Fruit fly (Drosophila melanogaster) whole organism, pupa: ENCODE data around the gene PIG-H.
"Not testable (repeated sequence)": the region's sequence is repeated elsewhere in the genome, so short reads cannot be mapped to it uniquely, and the experiment has no call there.

Experiments
- CG10348 ChIP-seq: fragments of 200-800 bp; sonication (Bioruptor generic); IDR thresholded peaks from 2 replicates; pipeline ENCODE4 v1.3.6; 2022; ENCODE audit warnings: missing biosample characterization, missing genetic modification characterization
- CG17806 ChIP-seq: fragments of 200-800 bp; sonication (Bioruptor generic); optimal IDR thresholded peaks from 2 replicates; lab custom pipeline; 2018; ENCODE audit warnings: missing biosample characterization, mild to moderate bottlenecking, missing genetic modification characterization, moderate library complexity
- CG32121 ChIP-seq: fragments of 200-800 bp; sonication (Bioruptor generic); IDR thresholded peaks from 2 replicates; pipeline ENCODE4 v1.3.6; 2022; ENCODE audit warnings: missing biosample characterization, missing genetic modification characterization
- CG34367 ChIP-seq: fragments of 200-800 bp; sonication (Bioruptor generic); optimal IDR thresholded peaks from 2 replicates; lab custom pipeline; 2018; ENCODE audit warnings: missing biosample characterization, mild to moderate bottlenecking, missing genetic modification characterization
- CG8159 ChIP-seq: fragments of 200-800 bp; sonication (Bioruptor generic); optimal IDR thresholded peaks from 3 replicates; lab custom pipeline; 2018; ENCODE audit warnings: missing biosample characterization, mild to moderate bottlenecking, missing genetic modification characterization, moderate library complexity
- CG9948 ChIP-seq: fragments of 200-800 bp; sonication (Bioruptor generic); optimal IDR thresholded peaks from 2 replicates; lab custom pipeline; 2018; ENCODE audit warnings: missing biosample characterization, mild to moderate bottlenecking, missing genetic modification characterization, moderate library complexity
- D1 ChIP-seq: fragments of 200-800 bp; sonication (Bioruptor generic); optimal IDR thresholded peaks from 2 replicates; lab custom pipeline; 2018; ENCODE audit warnings: missing biosample characterization, mild to moderate bottlenecking, missing genetic modification characterization, moderate library complexity
- EcR ChIP-seq: fragments of 200-800 bp; sonication (Bioruptor generic); optimal IDR thresholded peaks from 3 replicates; lab custom pipeline; 2019; ENCODE audit warnings: missing biosample characterization, missing genetic modification characterization, mild to moderate bottlenecking, moderate library complexity, missing genetic modification reagents
- gl ChIP-seq: fragments of 200-800 bp; sonication (Bioruptor generic); optimal IDR thresholded peaks from 2 replicates; lab custom pipeline; 2018; ENCODE audit warnings: missing biosample characterization, mild to moderate bottlenecking, missing genetic modification characterization
- rn ChIP-seq: fragments of 200-800 bp; sonication (Bioruptor generic); IDR thresholded peaks from 2 replicates; pipeline ENCODE4 v1.3.6; 2022; ENCODE audit warnings: missing biosample characterization, missing genetic modification characterization

DNA sequence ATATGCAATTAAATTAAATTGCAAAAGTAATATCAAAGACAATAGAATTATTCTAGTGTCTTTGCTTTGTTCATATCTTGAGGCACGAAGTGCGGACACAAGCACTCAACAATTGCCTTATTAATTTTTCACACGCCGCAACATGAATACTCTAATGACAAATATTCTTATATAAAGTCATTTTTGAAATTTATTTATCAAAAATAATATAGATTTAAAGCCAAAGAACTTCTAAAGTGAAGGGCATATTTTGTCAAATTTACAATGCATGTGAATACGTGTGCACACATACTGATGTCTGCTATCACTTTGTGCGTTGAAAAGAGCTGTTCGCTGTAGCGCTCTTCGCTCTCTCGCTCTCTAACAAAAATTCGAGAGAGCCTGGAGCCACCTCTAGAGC is 25.7 kb upstream of the PIG-H start:
- not testable (repeated sequence) for TF ChIP-seq EcR (GFP tag; lab: Kevin White, UChicago); CG8159 (tag; lab: Kevin White, UChicago); CG9948 (tag; lab: Kevin White, UChicago); gl (tag; lab: Kevin White, UChicago); CG17806 (tag; lab: Kevin White, UChicago); rn (GFP tag; lab: Robert Waterston, UW); D1 (tag; lab: Kevin White, UChicago); CG10348 (GFP tag; lab: Robert Waterston, UW); CG34367
- peak; percentile 62; the same call in 1 of the 2 replicates for TF ChIP-seq CG32121 (GFP tag; lab: Robert Waterston, UW)
